Fruit fly (Drosophila melanogaster) whole organism, wandering third instar larva: ENCODE data around the gene Tsp68C.
A peak's percentile ranks its signal among the peaks of the same experiment; 100 is the strongest.

Experiments used
- Abd-B ChIP-seq: fragments of >200 bp; optimal IDR thresholded peaks from 2 replicates; lab custom pipeline; 2017; ENCODE audit warnings: missing biosample characterization, missing genetic modification characterization
- CG32264 ChIP-seq: fragments of 200-800 bp; sonication (Bioruptor generic); optimal IDR thresholded peaks from 2 replicates; lab custom pipeline; 2016; ENCODE audit warnings: missing biosample characterization, missing genetic modification characterization
- CrebA ChIP-seq: fragments of 200-800 bp; sonication (Bioruptor generic); optimal IDR thresholded peaks from 2 replicates; lab custom pipeline; 2016; ENCODE audit warnings: missing biosample characterization, mild to moderate bottlenecking, missing genetic modification characterization, borderline replicate concordance
- Dif ChIP-seq: fragments of 200-275, 200-300 bp; sonication (Bioruptor generic); optimal IDR thresholded peaks from 2 replicates; lab custom pipeline; 2018; ENCODE audit warnings: missing biosample characterization, missing genetic modification characterization; ENCODE audit not compliant: partially characterized antibody
- HLH106 ChIP-seq: fragments of 200-800 bp; optimal IDR thresholded peaks from 3 replicates; lab custom pipeline; 2019; ENCODE audit warnings: missing biosample characterization, mild to moderate bottlenecking, missing genetic modification characterization, moderate library complexity
- Hnf4 ChIP-seq: fragments of 200-800 bp; sonication (Bioruptor generic); optimal IDR thresholded peaks from 2 replicates; lab custom pipeline; 2016; ENCODE audit warnings: missing biosample characterization, mild to moderate bottlenecking, missing genetic modification characterization
- Jra ChIP-seq: sonication (Bioruptor generic); optimal IDR thresholded peaks from 2 replicates; lab custom pipeline; 2016; ENCODE audit warnings: missing biosample characterization, missing genetic modification characterization
- Mio ChIP-seq: sonication (Bioruptor generic); optimal IDR thresholded peaks from 2 replicates; lab custom pipeline; 2016; ENCODE audit warnings: missing biosample characterization, missing genetic modification characterization
- Myc ChIP-seq: fragments of >200 bp; optimal IDR thresholded peaks from 2 replicates; lab custom pipeline; 2017
- OdsH ChIP-seq: fragments of 200-800 bp; sonication (Bioruptor generic); optimal IDR thresholded peaks from 2 replicates; lab custom pipeline; 2016; ENCODE audit warnings: missing biosample characterization, mild to moderate bottlenecking, missing genetic modification characterization
- Sp1 ChIP-seq: fragments of 200-800 bp; sonication (Bioruptor generic); optimal IDR thresholded peaks from 3 replicates; lab custom pipeline; 2019; ENCODE audit warnings: missing biosample characterization, mild to moderate bottlenecking, missing genetic modification characterization, moderate library complexity
- br ChIP-seq: fragments of 200-800 bp; sonication (Bioruptor generic); optimal IDR thresholded peaks from 2 replicates; lab custom pipeline; 2016; ENCODE audit warnings: missing biosample characterization, missing genetic modification characterization
- dl ChIP-seq, 2 experiments: fragments of 175-275, 200-275 bp in 1 of 2; fragments of 200-275 bp in 1 of 2; sonication (Bioruptor generic); optimal IDR thresholded peaks; lab custom pipeline; 2018; ENCODE audit warnings: mild to moderate bottlenecking in 2 of 2, missing biosample characterization in 2 of 2, missing genetic modification characterization in 2 of 2, moderate library complexity in 2 of 2; ENCODE audit not compliant: partially characterized antibody in 2 of 2, insufficient read depth in 1 of 2
- dmrt93B ChIP-seq: fragments of 200-800 bp; sonication (Bioruptor generic); optimal IDR thresholded peaks from 2 replicates; lab custom pipeline; 2018; ENCODE audit warnings: missing biosample characterization, mild to moderate bottlenecking, missing genetic modification characterization
- dsf ChIP-seq: sonication (Bioruptor generic); optimal IDR thresholded peaks from 2 replicates; lab custom pipeline; 2016; ENCODE audit warnings: missing biosample characterization, missing genetic modification characterization, borderline replicate concordance
- ey ChIP-seq: fragments of 200-800 bp; sonication (Bioruptor generic); optimal IDR thresholded peaks from 2 replicates; lab custom pipeline; 2016; ENCODE audit warnings: missing biosample characterization, missing genetic modification characterization
- foxo ChIP-seq, 2 experiments: fragments of 200-800 bp; sonication (Bioruptor generic); optimal IDR thresholded peaks; 2 replicates in 1 of 2; 3 replicates in 1 of 2; lab custom pipeline; 2016 to 2017; ENCODE audit warnings: missing biosample characterization in 2 of 2, missing genetic modification characterization in 2 of 2
- h ChIP-seq: fragments of 200-800 bp; sonication (Bioruptor generic); optimal IDR thresholded peaks from 3 replicates; lab custom pipeline; 2016; ENCODE audit warnings: missing biosample characterization, mild to moderate bottlenecking, missing genetic modification characterization
- jim ChIP-seq: fragments of 175-275, 200-325 bp; sonication (Bioruptor generic); optimal IDR thresholded peaks from 2 replicates; lab custom pipeline; 2016; ENCODE audit warnings: missing biosample characterization, mild to moderate bottlenecking, missing genetic modification characterization
- lola ChIP-seq: fragments of >200 bp; optimal IDR thresholded peaks from 2 replicates; lab custom pipeline; 2017; ENCODE audit warnings: missing biosample characterization, missing genetic modification characterization
- pan ChIP-seq: fragments of >200 bp; optimal IDR thresholded peaks from 2 replicates; lab custom pipeline; 2017
- psq ChIP-seq: fragments of 200-800 bp; sonication (Bioruptor generic); optimal IDR thresholded peaks from 3 replicates; lab custom pipeline; 2017; ENCODE audit warnings: missing biosample characterization, mild to moderate bottlenecking, missing genetic modification characterization, moderate library complexity
- rgr ChIP-seq: fragments of 200-800 bp; sonication (Bioruptor generic); optimal IDR thresholded peaks from 3 replicates; lab custom pipeline; 2016; ENCODE audit warnings: missing biosample characterization, mild to moderate bottlenecking, missing genetic modification characterization
- sage ChIP-seq: fragments of 200-800 bp; sonication (Bioruptor generic); optimal IDR thresholded peaks from 2 replicates; lab custom pipeline; 2016; ENCODE audit warnings: missing biosample characterization, mild to moderate bottlenecking, missing genetic modification characterization
- sv ChIP-seq: fragments of 200-800 bp; sonication (Bioruptor generic); optimal IDR thresholded peaks from 3 replicates; lab custom pipeline; 2016; ENCODE audit warnings: missing biosample characterization, missing genetic modification characterization
- tai ChIP-seq: sonication (Bioruptor generic); optimal IDR thresholded peaks from 2 replicates; lab custom pipeline; 2016; ENCODE audit warnings: missing biosample characterization, missing genetic modification characterization
- woc ChIP-seq: sonication (Bioruptor generic); optimal IDR thresholded peaks from 2 replicates; lab custom pipeline; 2016; ENCODE audit warnings: missing biosample characterization, mild to moderate bottlenecking, missing genetic modification characterization

The Tsp68C gene

dm6 chr3L:13843356-13843755 is at the start of gene Tsp68C:
Tsp68C (plus strand) TSS chr3L:13843656.
- no peak for TF ChIP-seq CG32264 (GFP tag; lab: Kevin White, UChicago)
- no peak for TF ChIP-seq Dif (GFP tag; lab: Kevin White, UChicago)

dm6 chr3L:13803258-13803657 is 40.2 kb upstream of the Tsp68C start, which contains the start of gene bru3:
bru3 (minus strand) TSS chr3L:13803400.
- no peak for TF ChIP-seq Sp1 (GFP tag; lab: Kevin White, UChicago)
- TF ChIP-seq sv (GFP tag; lab: Kevin White, UChicago): no peak
- TF ChIP-seq h (GFP tag; lab: Kevin White, UChicago): no peak
- TF ChIP-seq Mio (GFP tag; lab: Kevin White, UChicago): no peak
- no peak for TF ChIP-seq br
- no peak for TF ChIP-seq jim
- TF ChIP-seq rgr (GFP tag; lab: Kevin White, UChicago): no peak
- TF ChIP-seq sage (GFP tag; lab: Kevin White, UChicago): no peak
- TF ChIP-seq Abd-B (GFP tag; lab: Kevin White, UChicago): no peak
- no peak for TF ChIP-seq CrebA

- TF ChIP-seq foxo (GFP tag; optimal IDR thresholded peaks at IDR 0.05; lab: Kevin White, UChicago) (no peak), h (GFP tag; lab: Kevin White, UChicago) (no peak), sv (GFP tag; lab: Kevin White, UChicago) (no peak), dl (GFP tag; optimal IDR thresholded peaks at IDR 0.05; lab: Kevin White, UChicago; ENCODE audit: insufficient read depth in 1 of 2, partially characterized antibody in 2 of 2) (no peak), CG32264 (GFP tag; lab: Kevin White, UChicago) (no peak), OdsH (GFP tag; lab: Kevin White, UChicago) (no peak), jim (no peak), Sp1 (GFP tag; lab: Kevin White, UChicago) (no peak), Dif (GFP tag; lab: Kevin White, UChicago) (no peak)
Observed at dm6 chr3L:13837456-13837855, 6.0 kb upstream of the Tsp68C start, which contains the start of gene CG43184. CG43184 (plus strand) TSS chr3L:13837756.

- TF ChIP-seq pan (no peak), woc (GFP tag; lab: Kevin White, UChicago) (no peak), dsf (GFP tag; lab: Kevin White, UChicago) (no peak)
Observed at dm6 chr3L:13840731-13841130, 2.7 kb upstream of the Tsp68C start.

- TF ChIP-seq br: no peak
- no peak for TF ChIP-seq tai (GFP tag; lab: Kevin White, UChicago)
- no peak for TF ChIP-seq sv (GFP tag; lab: Kevin White, UChicago)
- no peak for TF ChIP-seq HLH106
- TF ChIP-seq psq (GFP tag; lab: Kevin White, UChicago): no peak
- no peak for TF ChIP-seq woc (GFP tag; lab: Kevin White, UChicago)
- no peak for TF ChIP-seq CG32264 (GFP tag; lab: Kevin White, UChicago)
- TF ChIP-seq rgr (GFP tag; lab: Kevin White, UChicago): no peak
- TF ChIP-seq dl (GFP tag; optimal IDR thresholded peaks at IDR 0.05; lab: Kevin White, UChicago; ENCODE audit: insufficient read depth in 1 of 2, partially characterized antibody in 2 of 2): no peak
- no peak for TF ChIP-seq foxo (GFP tag; optimal IDR thresholded peaks at IDR 0.05; lab: Kevin White, UChicago)
- no peak for TF ChIP-seq jim
- TF ChIP-seq OdsH (GFP tag; lab: Kevin White, UChicago): no peak
- TF ChIP-seq sage (GFP tag; lab: Kevin White, UChicago): no peak
- TF ChIP-seq Myc (lab: Kevin White, UChicago): no peak
Observed at dm6 chr3L:13842140-13842539, 1.3 kb upstream of the Tsp68C start, which contains the start of gene CG8757. CG8757 (minus strand) TSS chr3L:13842240.

- TF ChIP-seq woc (GFP tag; lab: Kevin White, UChicago) (no peak), OdsH (GFP tag; lab: Kevin White, UChicago) (no peak), Hnf4 (GFP tag; lab: Kevin White, UChicago) (no peak), ey (GFP tag; lab: Kevin White, UChicago) (no peak), dmrt93B (GFP tag; lab: Kevin White, UChicago) (no peak), Myc (lab: Kevin White, UChicago) (no peak)
Observed at dm6 chr3L:13842917-13843316, 539 bp upstream of the Tsp68C start, which contains the start of gene CG8750. CG8750 (minus strand) TSS chr3L:13843017.

dm6 chr3L:13845292-13845691 is 1.8 kb downstream of the Tsp68C start:
- TF ChIP-seq Jra (GFP tag; lab: Kevin White, UChicago) (no peak), lola (no peak), CrebA (no peak), ey (GFP tag; lab: Kevin White, UChicago) (no peak), psq (GFP tag; lab: Kevin White, UChicago) (no peak), Myc (lab: Kevin White, UChicago) (peak; percentile 15)
